Fruit fly (Drosophila melanogaster): ENCODE measurements around the gene Teh3.

Gene Teh3

dm6 chr3L:4138804-4139521 lies 45.5 kb downstream of the Teh3 start, which contains the start of the genes Rop and Ras64B (continued):
- TF ChIP-seq cad (GFP tag; optimal IDR thresholded peaks at IDR 0.05): no peak
- TF ChIP-seq CG30403 (GFP tag; optimal IDR thresholded peaks at IDR 0.05): peak; percentile 38
- peak; percentile 47 for TF ChIP-seq Dad (GFP tag; optimal IDR thresholded peaks at IDR 0.05)
- TF ChIP-seq CG7928 (GFP tag; optimal IDR thresholded peaks at IDR 0.05): peak; percentile 50
- TF ChIP-seq inv (GFP tag; IDR thresholded peaks at IDR 0.05; ENCODE audit: partially characterized antibody): peak; percentile 79
- peak; percentile 13 for TF ChIP-seq CG4854 (GFP tag; optimal IDR thresholded peaks at IDR 0.05)
- no peak for TF ChIP-seq Trl (optimal IDR thresholded peaks at IDR 0.05)
- peak; percentile 10 for TF ChIP-seq Trl (GFP tag; optimal IDR thresholded peaks at IDR 0.05)
- TF ChIP-seq crol (GFP tag; IDR thresholded peaks at IDR 0.05): peak; percentile 96
- TF ChIP-seq MTF-1 (GFP tag; optimal IDR thresholded peaks at IDR 0.05; ENCODE audit: borderline replicate concordance): peak; percentile 82
- TF ChIP-seq vvl (GFP tag; IDR thresholded peaks at IDR 0.05): peak; percentile 30; the same call in 1 of the 2 replicates
- peak; percentile 4 for TF ChIP-seq shn (GFP tag; optimal IDR thresholded peaks at IDR 0.05)
- TF ChIP-seq H15 (GFP tag; IDR thresholded peaks at IDR 0.05): no peak
- TF ChIP-seq HmgZ (tag; optimal IDR thresholded peaks at IDR 0.05): peak; percentile 89
- TF ChIP-seq chn (GFP tag; optimal IDR thresholded peaks at IDR 0.05): peak; percentile 51
- TF ChIP-seq CG6689 (GFP tag; IDR thresholded peaks at IDR 0.05): 0 out of 2 replicates have a peak, but pooled peaks have one; percentile 22
- no peak for TF ChIP-seq ind (GFP tag; optimal IDR thresholded peaks at IDR 0.05)
- peak; percentile 56 for TF ChIP-seq CG17829 (tag; optimal IDR thresholded peaks at IDR 0.05)
- TF ChIP-seq MBD-R2 (GFP tag; IDR thresholded peaks at IDR 0.05): peak; percentile 84
- peak; percentile 53 for TF ChIP-seq gro (GFP tag; optimal IDR thresholded peaks at IDR 0.05)
- peak; percentile 39 for TF ChIP-seq nerfin-1 (tag; optimal IDR thresholded peaks at IDR 0.05)
- TF ChIP-seq CrebB (tag; optimal IDR thresholded peaks at IDR 0.05): peak; percentile 15
- TF ChIP-seq Meics (GFP tag; optimal IDR thresholded peaks at IDR 0.05): peak; percentile 31
- TF ChIP-seq CG42726 (GFP tag; IDR thresholded peaks at IDR 0.05; ENCODE audit: partially characterized antibody): peak; percentile 83
- no peak for TF ChIP-seq sima (GFP tag; optimal IDR thresholded peaks at IDR 0.05)
- TF ChIP-seq Xbp1 (GFP tag; optimal IDR thresholded peaks at IDR 0.05): peak; percentile 17
- peak; percentile 43 for TF ChIP-seq CG13624 (GFP tag; optimal IDR thresholded peaks at IDR 0.05)
- peak; percentile 32; the same call in 1 of the 3 replicates for TF ChIP-seq sr (GFP tag; IDR thresholded peaks at IDR 0.05)
- TF ChIP-seq CG12942 (GFP tag; optimal IDR thresholded peaks at IDR 0.05): no peak
- TF ChIP-seq NC2β (GFP tag; optimal IDR thresholded peaks at IDR 0.05): peak; percentile 39
- TF ChIP-seq CG15073 (GFP tag; optimal IDR thresholded peaks at IDR 0.05): no peak
- TF ChIP-seq CG18476 (GFP tag; optimal IDR thresholded peaks at IDR 0.05): no peak
- TF ChIP-seq trem (tag; optimal IDR thresholded peaks at IDR 0.05): peak; percentile 74
- peak; percentile 52; the same call in 1 of the 3 replicates for TF ChIP-seq ci (GFP tag; IDR thresholded peaks at IDR 0.05)
- peak; percentile 41 for TF ChIP-seq stwl (tag; optimal IDR thresholded peaks at IDR 0.05)
- peak; percentile 13 for TF ChIP-seq run (tag; optimal IDR thresholded peaks at IDR 0.05)
- TF ChIP-seq CG34224 (GFP tag; IDR thresholded peaks at IDR 0.05; ENCODE audit: partially characterized antibody): peak; percentile 86
- no peak for TF ChIP-seq Mrtf (GFP tag; IDR thresholded peaks at IDR 0.05)
- peak; percentile 86 for TF ChIP-seq kay (GFP tag; optimal IDR thresholded peaks at IDR 0.05)
- TF ChIP-seq CG12071 (GFP tag; optimal IDR thresholded peaks at IDR 0.05): no peak
- peak; percentile 90 for TF ChIP-seq Med (GFP tag)
- no peak for TF ChIP-seq Gsc (GFP tag; IDR thresholded peaks at IDR 0.05)
- peak; percentile 53 for TF ChIP-seq CG8290 (GFP tag; optimal IDR thresholded peaks at IDR 0.05)
- TF ChIP-seq CG8290 (tag; optimal IDR thresholded peaks at IDR 0.05): peak in 1 of 2 experiments; percentile 84
- TF ChIP-seq onecut (GFP tag; IDR thresholded peaks at IDR 0.05): 0 out of 2 replicates have a peak, but pooled peaks have one; percentile 1
- TF ChIP-seq BEAF-32 (GFP tag; optimal IDR thresholded peaks at IDR 0.05): peak; percentile 98
- TF ChIP-seq danr (GFP tag; IDR thresholded peaks at IDR 0.05): no peak
- TF ChIP-seq ftz-f1 (GFP tag; optimal IDR thresholded peaks at IDR 0.05): peak; percentile 96
- peak; percentile 42; the same call in 1 of the 3 replicates for TF ChIP-seq CG14860 (GFP tag; IDR thresholded peaks at IDR 0.05; ENCODE audit: partially characterized antibody)
- peak; percentile 44 for TF ChIP-seq Bteb2 (GFP tag; optimal IDR thresholded peaks at IDR 0.05)

Data from whole organism, embryonic.